Worm (Caenorhabditis elegans) whole organism, L1 larva: ENCODE data around the gene gcy-9.
A peak's percentile ranks its signal among the peaks of the same experiment; 100 is the strongest.

ENCODE experiments used
- C04F5.9 ChIP-seq: sonication (generic microtip); optimal IDR thresholded peaks from 2 replicates; lab custom pipeline; 2016; ENCODE audit warnings: missing genetic modification characterization, missing compliant biosample characterization
- C16A3.4 ChIP-seq: fragments of 150-350 bp; optimal IDR thresholded peaks from 2 replicates; lab custom pipeline; 2014; ENCODE audit warnings: missing biosample characterization, missing genetic modification characterization
- C34B4.2 ChIP-seq: sonication (generic microtip); optimal IDR thresholded peaks from 2 replicates; lab custom pipeline; 2017; ENCODE audit warnings: mild to moderate bottlenecking, missing genetic modification characterization, missing compliant biosample characterization
- F16B12.6 ChIP-seq: fragments of 150-350 bp; optimal IDR thresholded peaks from 2 replicates; lab custom pipeline; 2014; ENCODE audit warnings: missing biosample characterization, missing genetic modification characterization
- aha-1 ChIP-seq: fragments of 150-350 bp; optimal IDR thresholded peaks from 2 replicates; lab custom pipeline; 2014; ENCODE audit warnings: missing biosample characterization, missing genetic modification characterization
- blmp-1 ChIP-seq: fragments of 150-350 bp; optimal IDR thresholded peaks from 2 replicates; lab custom pipeline; 2014; ENCODE audit warnings: missing biosample characterization, missing genetic modification characterization
- ceh-82 ChIP-seq, 3 experiments: fragments of 150-350 bp in 1 of 3; sonication (generic microtip) in 2 of 3; optimal IDR thresholded peaks; 2 replicates each; lab custom pipeline; 2014 to 2017; ENCODE audit warnings: missing biosample characterization in 3 of 3, missing genetic modification characterization in 3 of 3
- ceh-90 ChIP-seq: sonication (generic microtip); optimal IDR thresholded peaks from 2 replicates; lab custom pipeline; 2016; ENCODE audit warnings: missing genetic modification characterization, missing compliant biosample characterization
- dsc-1 ChIP-seq: sonication (generic microtip); optimal IDR thresholded peaks from 2 replicates; lab custom pipeline; 2016; ENCODE audit warnings: mild to moderate bottlenecking, missing genetic modification characterization, missing compliant biosample characterization
- efl-1 ChIP-seq, 4 experiments: fragments of 150-350 bp; optimal IDR thresholded peaks in 3 of 4; peaks in 1 of 4; 1 replicate in 1 of 4; 2 replicates in 3 of 4; lab custom pipeline; 2014; ENCODE audit warnings: missing biosample characterization in 2 of 4, missing genetic modification characterization in 2 of 4, missing genetic modification reagents in 2 of 4
- efl-3 ChIP-seq: fragments of 200-800 bp; sonication (Bioruptor generic); optimal IDR thresholded peaks from 2 replicates; lab custom pipeline; 2018; ENCODE audit warnings: mild to moderate bottlenecking, missing genetic modification characterization, missing compliant biosample characterization
- egl-13 ChIP-seq: sonication (generic microtip); optimal IDR thresholded peaks from 2 replicates; lab custom pipeline; 2016; ENCODE audit warnings: missing genotype, missing genetic modification reagents, missing genetic modification characterization, missing compliant biosample characterization
- fkh-8 ChIP-seq: sonication (generic microtip); optimal IDR thresholded peaks from 2 replicates; lab custom pipeline; 2016; ENCODE audit warnings: mild to moderate bottlenecking, missing genetic modification characterization, missing compliant biosample characterization
- hlh-17 ChIP-seq: fragments of 200-800 bp; sonication (Bioruptor generic); optimal IDR thresholded peaks from 2 replicates; lab custom pipeline; 2018; ENCODE audit warnings: missing genetic modification characterization, mild to moderate bottlenecking, missing compliant biosample characterization, moderate library complexity, borderline replicate concordance
- hlh-4 ChIP-seq: sonication (generic microtip); optimal IDR thresholded peaks from 2 replicates; lab custom pipeline; 2016; ENCODE audit warnings: mild to moderate bottlenecking, missing genetic modification characterization, missing compliant biosample characterization
- isw-1 ChIP-seq: fragments of 200-800 bp; sonication (Bioruptor generic); IDR thresholded peaks from 2 replicates; pipeline ENCODE4 v1.3.6; 2022; ENCODE audit warnings: missing genetic modification characterization, missing compliant biosample characterization
- jun-1 ChIP-seq: fragments of 150-350 bp; optimal IDR thresholded peaks from 2 replicates; lab custom pipeline; 2014; ENCODE audit warnings: missing biosample characterization, missing genetic modification reagents, missing genetic modification characterization
- lin-13 ChIP-seq: fragments of 150-350 bp; optimal IDR thresholded peaks from 2 replicates; lab custom pipeline; 2014; ENCODE audit warnings: missing biosample characterization, missing genetic modification reagents, missing genetic modification characterization
- lin-14 ChIP-seq: fragments of 200-800 bp; sonication (Bioruptor generic); optimal IDR thresholded peaks from 2 replicates; lab custom pipeline; 2018; ENCODE audit warnings: mild to moderate bottlenecking, missing genetic modification characterization, moderate library complexity, missing compliant biosample characterization
- lir-3 ChIP-seq: sonication (generic microtip); optimal IDR thresholded peaks from 2 replicates; lab custom pipeline; 2016; ENCODE audit warnings: mild to moderate bottlenecking, missing genetic modification characterization, moderate library complexity, missing compliant biosample characterization; ENCODE audit not compliant: poor library complexity
- mdl-1 ChIP-seq, 2 experiments: fragments of 150-350 bp; optimal IDR thresholded peaks; 2 replicates each; lab custom pipeline; 2014 to 2017; ENCODE audit warnings: missing biosample characterization in 2 of 2, missing genetic modification characterization in 2 of 2, inconsistent platforms in 1 of 2
- mef-2 ChIP-seq: fragments of 150-350 bp; optimal IDR thresholded peaks from 2 replicates; lab custom pipeline; 2014; ENCODE audit warnings: missing biosample characterization, missing genetic modification characterization
- mep-1 ChIP-seq: fragments of 150-350 bp; optimal IDR thresholded peaks from 2 replicates; lab custom pipeline; 2014; ENCODE audit warnings: missing biosample characterization, missing genetic modification characterization
- nhr-19 ChIP-seq: fragments of 200-800 bp; sonication (Bioruptor generic); conservative IDR thresholded peaks from 2 replicates; pipeline ENCODE4 v1.3.6; 2022; ENCODE audit warnings: missing genetic modification characterization, missing compliant biosample characterization
- nhr-237 ChIP-seq: fragments of 150-350 bp; optimal IDR thresholded peaks from 2 replicates; lab custom pipeline; 2014; ENCODE audit warnings: missing biosample characterization, missing genetic modification characterization
- nhr-28 ChIP-seq: fragments of 150-350 bp; optimal IDR thresholded peaks from 2 replicates; lab custom pipeline; 2014; ENCODE audit warnings: missing biosample characterization, missing genetic modification characterization
- nhr-76 ChIP-seq: sonication (generic microtip); optimal IDR thresholded peaks from 2 replicates; lab custom pipeline; 2017; ENCODE audit warnings: missing biosample characterization, missing genetic modification characterization
- nhr-77 ChIP-seq: fragments of 150-350 bp; optimal IDR thresholded peaks from 2 replicates; lab custom pipeline; 2014; ENCODE audit warnings: missing biosample characterization, missing genetic modification characterization
- nhr-84 ChIP-seq: sonication (generic microtip); optimal IDR thresholded peaks from 2 replicates; lab custom pipeline; 2017; ENCODE audit warnings: missing biosample characterization, missing genetic modification characterization
- nhr-90 ChIP-seq: sonication (generic microtip); optimal IDR thresholded peaks from 2 replicates; lab custom pipeline; 2016; ENCODE audit warnings: mild to moderate bottlenecking, missing genetic modification characterization, missing compliant biosample characterization; ENCODE audit not compliant: poor library complexity
- pag-3 ChIP-seq: sonication (generic microtip); optimal IDR thresholded peaks from 2 replicates; lab custom pipeline; 2017; ENCODE audit warnings: missing genetic modification characterization, mild to moderate bottlenecking, missing compliant biosample characterization, antibody characterized with exemption, borderline replicate concordance; ENCODE audit not compliant: insufficient read depth
- sox-4 ChIP-seq: sonication (generic microtip); optimal IDR thresholded peaks from 2 replicates; lab custom pipeline; 2016; ENCODE audit warnings: missing genetic modification characterization, missing compliant biosample characterization
- sptf-1 ChIP-seq: fragments of 150-350 bp; optimal IDR thresholded peaks from 2 replicates; lab custom pipeline; 2014; ENCODE audit warnings: missing biosample characterization, missing genetic modification characterization
- swsn-7 ChIP-seq: sonication (generic microtip); optimal IDR thresholded peaks from 2 replicates; lab custom pipeline; 2016; ENCODE audit warnings: missing genetic modification characterization, missing compliant biosample characterization
- tlp-1 ChIP-seq: fragments of 150-350 bp; optimal IDR thresholded peaks from 2 replicates; lab custom pipeline; 2014; ENCODE audit warnings: missing biosample characterization, missing genetic modification characterization
- unc-62 ChIP-seq: fragments of 150-350 bp; optimal IDR thresholded peaks from 2 replicates; lab custom pipeline; 2014; ENCODE audit warnings: missing biosample characterization, missing genetic modification reagents, missing genetic modification characterization
- xbp-1 ChIP-seq: sonication (generic microtip); optimal IDR thresholded peaks from 2 replicates; lab custom pipeline; 2016; ENCODE audit warnings: missing genetic modification characterization, missing compliant biosample characterization
- ztf-11 ChIP-seq, 2 experiments: sonication (generic microtip); optimal IDR thresholded peaks; 2 replicates each; lab custom pipeline; 2016 to 2017; ENCODE audit warnings: missing genetic modification characterization in 2 of 2, missing biosample characterization in 1 of 2, missing compliant biosample characterization in 1 of 2

gcy-9 gene

DNA sequence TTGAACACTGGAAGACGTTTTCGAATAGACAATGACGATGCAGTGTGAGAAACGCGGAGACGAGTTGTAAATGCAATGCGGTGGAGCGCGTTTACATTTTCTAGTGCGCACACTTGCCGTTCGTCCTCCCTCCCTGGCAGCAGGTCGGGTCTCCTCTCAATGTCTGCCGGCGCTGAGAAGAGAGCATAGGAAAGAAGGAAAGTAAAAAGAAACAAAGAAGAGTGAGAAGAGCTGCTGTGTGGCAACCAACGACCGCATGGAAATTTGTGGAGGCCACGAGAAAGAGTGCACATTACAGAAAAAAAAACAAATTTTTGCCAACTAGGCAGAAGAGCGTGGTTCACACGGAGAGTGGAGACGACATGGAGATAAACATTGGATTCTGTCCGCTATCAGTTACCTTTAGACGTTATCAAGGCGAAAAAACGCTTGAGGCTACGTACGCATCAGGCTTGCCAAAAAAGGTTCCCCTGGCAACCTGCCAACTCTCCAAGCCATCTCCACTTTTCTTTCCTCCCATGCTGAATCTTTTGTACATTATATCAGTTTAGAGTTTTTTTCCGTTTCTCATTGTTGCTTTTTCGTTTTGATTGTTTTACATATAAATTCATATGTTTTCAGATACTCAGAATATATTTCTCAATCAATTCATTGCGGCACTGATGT, 37.9 kb downstream of the gcy-9 start, which contains the start of the genes snrp-40.1 and F08G12.3 (continued):
- no peak for TF ChIP-seq mef-2 (tag; lab: Kevin White, UChicago)
- TF ChIP-seq nhr-237 (tag; lab: Kevin White, UChicago): peak; percentile 12
- no peak for TF ChIP-seq aha-1 (tag; lab: Kevin White, UChicago)
- no peak for TF ChIP-seq nhr-28
- peak; percentile 65 for TF ChIP-seq jun-1 (tag; lab: Kevin White, UChicago)
- peak; percentile 43 for TF ChIP-seq F16B12.6 (tag; lab: Kevin White, UChicago)
- TF ChIP-seq nhr-77 (tag; lab: Kevin White, UChicago): peak; percentile 74
- TF ChIP-seq lin-13 (GFP tag; lab: Kevin White, UChicago): peak; percentile 75
- TF ChIP-seq hlh-17 (GFP tag; lab: Kevin White, UChicago): no peak
- TF ChIP-seq mdl-1 (tag; optimal IDR thresholded peaks at IDR 0.05; lab: Kevin White, UChicago): peak in 1 of 2 experiments; percentile 86
- peak; percentile 70 for TF ChIP-seq dsc-1
- peak; percentile 36 for TF ChIP-seq lir-3 (tag; lab: Kevin White, UChicago)
- peak; percentile 55 for TF ChIP-seq isw-1 (GFP tag; lab: Robert Waterston, UW)
- TF ChIP-seq ceh-82 (tag; optimal IDR thresholded peaks at IDR 0.05; lab: Kevin White, UChicago): peak; percentile 28 to 90 (median 56)
- no peak for TF ChIP-seq blmp-1 (tag; lab: Kevin White, UChicago)
- TF ChIP-seq nhr-76 (tag; lab: Kevin White, UChicago): no peak
- TF ChIP-seq hlh-4 (tag; lab: Kevin White, UChicago): no peak
- peak; percentile 87 for TF ChIP-seq mep-1
- TF ChIP-seq efl-1 (optimal IDR thresholded peaks at IDR 0.05; lab: Kevin White, UChicago): peak; percentile 53 to 69
- TF ChIP-seq efl-1 (GFP tag; optimal IDR thresholded peaks at IDR 0.05 in 1 of 2; lab: Kevin White, UChicago): peak; percentile 28 to 91
- TF ChIP-seq nhr-19: peak; percentile 74
- no peak for TF ChIP-seq nhr-84 (tag; lab: Kevin White, UChicago)
- TF ChIP-seq ceh-90 (tag; lab: Kevin White, UChicago): no peak
- peak; percentile 6 for TF ChIP-seq nhr-90 (tag; lab: Kevin White, UChicago)
- peak; percentile 83 for TF ChIP-seq pag-3 (tag; lab: Kevin White, UChicago)
- TF ChIP-seq sptf-1: no peak
- TF ChIP-seq efl-3 (GFP tag; lab: Kevin White, UChicago): no peak
- TF ChIP-seq lin-14 (GFP tag; lab: Kevin White, UChicago): peak; percentile 99
- TF ChIP-seq C34B4.2 (tag; lab: Kevin White, UChicago): no peak
- no peak for TF ChIP-seq C04F5.9 (tag; lab: Kevin White, UChicago)
- peak in 1 of 2 experiments; percentile 60 for TF ChIP-seq ztf-11 (tag; optimal IDR thresholded peaks at IDR 0.05; lab: Kevin White, UChicago)
- peak; percentile 73 for TF ChIP-seq xbp-1 (tag; lab: Kevin White, UChicago)
- peak; percentile 10 for TF ChIP-seq sox-4 (tag; lab: Kevin White, UChicago)
- peak; percentile 80 for TF ChIP-seq swsn-7 (tag; lab: Kevin White, UChicago)

ce11 chrX:11296683-11297365, 40.9 kb downstream of the gcy-9 start, which contains the start of gene inx-2:
Gene inx-2 (minus strand): TSS chrX:11296733.
- TF ChIP-seq unc-62 (no peak), C16A3.4 (no peak), egl-13 (no peak), fkh-8 (tag; lab: Kevin White, UChicago) (no peak), tlp-1 (no peak), lir-3 (tag; lab: Kevin White, UChicago) (no peak), efl-3 (GFP tag; lab: Kevin White, UChicago) (no peak)
